Fruit fly (Drosophila melanogaster) whole organism, adult: Measurements from ENCODE around the gene CG13876.

Experiments used
- CG11617 ChIP-seq: fragments of 200-800 bp; sonication (Bioruptor generic); optimal IDR thresholded peaks from 2 replicates; lab custom pipeline; 2017; ENCODE audit warnings: mild to moderate bottlenecking, missing biosample characterization, missing genetic modification reagents, missing genetic modification characterization
- CG12768 ChIP-seq: fragments of 200-800 bp; sonication (Bioruptor generic); optimal IDR thresholded peaks from 2 replicates; lab custom pipeline; 2017; ENCODE audit warnings: missing biosample characterization, missing genetic modification characterization, mild to moderate bottlenecking, moderate library complexity, missing genetic modification reagents
- CG33017 ChIP-seq: fragments of 200-800 bp; sonication (Bioruptor generic); optimal IDR thresholded peaks from 2 replicates; lab custom pipeline; 2018; ENCODE audit warnings: missing biosample characterization, mild to moderate bottlenecking, missing genetic modification characterization, moderate library complexity
- CG7045 ChIP-seq: fragments of 200-800 bp; sonication (Bioruptor generic); optimal IDR thresholded peaks from 2 replicates; lab custom pipeline; 2017; ENCODE audit warnings: missing biosample characterization, mild to moderate bottlenecking, missing genetic modification characterization
- CG7101 ChIP-seq: fragments of 200-800 bp; sonication (Bioruptor generic); optimal IDR thresholded peaks from 2 replicates; lab custom pipeline; 2018; ENCODE audit warnings: missing biosample characterization, mild to moderate bottlenecking, missing genetic modification characterization, moderate library complexity
- Clk ChIP-seq: fragments of 200-800 bp; sonication (Bioruptor generic); optimal IDR thresholded peaks from 2 replicates; lab custom pipeline; 2017; ENCODE audit warnings: missing biosample characterization, missing genetic modification characterization
- Crg-1 ChIP-seq: fragments of 200-800 bp; sonication (Bioruptor generic); optimal IDR thresholded peaks from 2 replicates; lab custom pipeline; 2016; ENCODE audit warnings: missing biosample characterization, missing genetic modification characterization
- Hr96 ChIP-seq: fragments of 200-800 bp; sonication (Bioruptor generic); optimal IDR thresholded peaks from 2 replicates; lab custom pipeline; 2016; ENCODE audit warnings: missing biosample characterization, missing genetic modification characterization
- Mnt ChIP-seq: fragments of 200-800 bp; sonication (Bioruptor generic); optimal IDR thresholded peaks from 2 replicates; lab custom pipeline; 2016; ENCODE audit warnings: missing biosample characterization, mild to moderate bottlenecking, missing genetic modification characterization
- cic ChIP-seq: fragments of 200-800 bp; sonication (Bioruptor generic); optimal IDR thresholded peaks from 2 replicates; lab custom pipeline; 2017; ENCODE audit warnings: missing biosample characterization, mild to moderate bottlenecking, missing genetic modification characterization, moderate library complexity
- cnc ChIP-seq, 2 experiments: fragments of >200 bp; optimal IDR thresholded peaks; 2 replicates each; lab custom pipeline; 2017
- kay ChIP-seq: fragments of 200-800 bp; sonication (Bioruptor generic); peaks from one replicate; lab custom pipeline; 2016; ENCODE audit warnings: missing biosample characterization, missing genetic modification characterization, borderline replicate concordance
- tj ChIP-seq: fragments of 200-800 bp; sonication (Bioruptor generic); optimal IDR thresholded peaks from 3 replicates; lab custom pipeline; 2017; ENCODE audit warnings: missing biosample characterization, mild to moderate bottlenecking, missing genetic modification characterization, moderate library complexity

DNA sequence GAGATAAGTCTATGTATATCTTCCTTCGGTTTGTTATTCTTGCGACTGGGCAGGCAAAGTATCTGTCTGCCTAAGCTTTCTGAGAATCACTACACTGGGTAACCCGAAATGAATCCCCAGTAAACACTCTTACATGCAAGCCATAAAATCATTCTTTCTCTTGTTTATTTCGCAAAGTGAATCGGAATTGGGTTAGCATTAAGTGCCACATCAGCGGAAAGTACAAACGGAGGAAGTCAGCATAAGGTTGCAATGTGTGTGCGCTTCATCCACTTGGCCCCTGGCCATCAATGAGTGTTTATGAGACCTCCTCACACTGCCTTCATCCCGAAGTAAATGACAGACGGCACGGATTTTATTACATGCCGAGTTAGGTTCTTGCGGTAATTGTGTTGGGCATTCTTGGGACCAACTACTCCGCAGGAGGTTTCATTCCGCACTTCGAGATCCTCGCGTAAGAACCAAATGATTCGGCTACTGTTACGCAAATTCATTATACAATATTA lies 48.2 kb upstream of the CG13876 start:
- no peak for TF ChIP-seq CG7101
- peak; percentile 98 for TF ChIP-seq tj (GFP tag; lab: Kevin White, UChicago)
- TF ChIP-seq CG7045 (GFP tag; lab: Kevin White, UChicago): no peak
- TF ChIP-seq Hr96: no peak
- no peak for TF ChIP-seq Mnt (GFP tag; lab: Kevin White, UChicago)
- no peak for TF ChIP-seq CG12768 (GFP tag; lab: Kevin White, UChicago)
- TF ChIP-seq Crg-1 (GFP tag; lab: Kevin White, UChicago): no peak
- no peak for TF ChIP-seq cic (GFP tag; lab: Kevin White, UChicago)
- TF ChIP-seq CG11617 (GFP tag; lab: Kevin White, UChicago): no peak
- TF ChIP-seq Clk (GFP tag; lab: Kevin White, UChicago): no peak
- no peak for TF ChIP-seq CG33017 (tag; lab: Kevin White, UChicago)
- TF ChIP-seq cnc (optimal IDR thresholded peaks at IDR 0.05; lab: Kevin White, UChicago): no peak
- no peak for TF ChIP-seq kay (GFP tag; lab: Kevin White, UChicago)
